Worm (Caenorhabditis elegans): ENCODE results near the gene imp-2.

DNA sequence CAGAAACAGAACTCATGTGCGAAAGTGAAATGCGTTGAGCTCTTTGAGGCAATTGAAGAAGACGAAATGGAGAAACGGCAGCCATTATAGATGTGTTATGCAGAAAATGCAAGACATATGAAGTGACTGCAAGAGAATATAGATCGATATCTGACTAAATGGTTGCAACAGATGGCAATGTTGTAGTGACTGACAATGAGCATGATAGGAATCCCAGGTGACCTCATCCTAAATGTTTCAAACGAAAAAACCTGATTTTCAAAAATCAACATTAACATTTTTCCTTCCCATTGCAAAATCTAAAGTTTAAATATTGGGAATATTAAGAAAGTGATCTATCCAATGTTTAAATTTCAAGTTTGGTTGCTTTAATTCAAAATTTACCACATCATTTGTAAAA is 42.0 kb upstream of the imp-2 start, which contains the start of gene C08F8.15:
- TF ChIP-seq zag-1 (tag; optimal IDR thresholded peaks at IDR 0.05) (no peak), nhr-11 (tag; optimal IDR thresholded peaks at IDR 0.05) (no peak)
